Fruit fly (Drosophila melanogaster): ENCODE data around the gene CG32473.
A peak's percentile ranks its signal among the peaks of the same experiment; 100 is the strongest.

CG32473 gene

dm6 chr3R:13293148-13293756 is 9.2 kb upstream of the CG32473 start, which contains the start of gene wntD (continued):
- peak; percentile 77 for TF ChIP-seq cad (GFP tag; optimal IDR thresholded peaks at IDR 0.05)
- peak in 1 of 2 experiments; percentile 92 for TF ChIP-seq tll (GFP tag; optimal IDR thresholded peaks at IDR 0.05)
- TF ChIP-seq gt (GFP tag; IDR thresholded peaks at IDR 0.05): peak; percentile 37; the same call in 1 of the 2 replicates
- TF ChIP-seq B-H1 (GFP tag; IDR thresholded peaks at IDR 0.05): no peak
- TF ChIP-seq jigr1 (GFP tag; IDR thresholded peaks at IDR 0.05): 0 out of 3 replicates have a peak, but pooled peaks have one; percentile 31
- 0 out of 3 replicates have a peak, but pooled peaks have one; percentile 10 for TF ChIP-seq CG7357 (GFP tag; IDR thresholded peaks at IDR 0.05)
- TF ChIP-seq zen (tag; optimal IDR thresholded peaks at IDR 0.05): peak; percentile 42

dm6 chr3R:13294461-13294860 is 8.0 kb upstream of the CG32473 start, which contains the start of gene CG8773:
TSS of gene CG8773 (plus strand) at chr3R:13294748.
- TF ChIP-seq CG31441 (GFP tag; IDR thresholded peaks at IDR 0.05) (no peak), croc (GFP tag; conservative IDR thresholded peaks at IDR 0.05) (no peak), CG18599 (GFP tag; optimal IDR thresholded peaks at IDR 0.05) (peak; percentile 21), sug (tag; optimal IDR thresholded peaks at IDR 0.05) (peak; percentile 76), mirr (GFP tag; optimal IDR thresholded peaks at IDR 0.05) (peak; percentile 57), tll (GFP tag; optimal IDR thresholded peaks at IDR 0.05) (no peak), vnd (GFP tag; IDR thresholded peaks at IDR 0.05; ENCODE audit: partially characterized antibody) (0 out of 3 replicates have a peak, but pooled peaks have one; percentile 41), Hey (tag; optimal IDR thresholded peaks at IDR 0.05) (peak; percentile 51), CG10209 (GFP tag; optimal IDR thresholded peaks at IDR 0.05) (no peak), sd (tag; optimal IDR thresholded peaks at IDR 0.05) (peak; percentile 77), lab (GFP tag; optimal IDR thresholded peaks at IDR 0.05) (peak; percentile 8), grn (GFP tag; optimal IDR thresholded peaks at IDR 0.05) (peak; percentile 14), exex (tag; optimal IDR thresholded peaks at IDR 0.05) (peak; percentile 90), GATAe (GFP tag; conservative IDR thresholded peaks at IDR 0.05) (peak; percentile 44; the same call in 1 of the 2 replicates), CG34376 (GFP tag; optimal IDR thresholded peaks at IDR 0.05) (peak; percentile 66)

dm6 chr3R:13298114-13298818 is 4.2 kb upstream of the CG32473 start, which contains the start of gene CG8774:
TSS of gene CG8774 (plus strand) at chr3R:13298768.
- peak; percentile 55 for TF ChIP-seq sug (tag; optimal IDR thresholded peaks at IDR 0.05)
- peak; percentile 30 for TF ChIP-seq CG2678 (tag; optimal IDR thresholded peaks at IDR 0.05)
- TF ChIP-seq Ets65A (GFP tag): peak; percentile 57
- TF ChIP-seq exex (tag; optimal IDR thresholded peaks at IDR 0.05): peak; percentile 69
- TF ChIP-seq Sox100B (GFP tag; optimal IDR thresholded peaks at IDR 0.05): no peak
- no peak for TF ChIP-seq CG6813 (GFP tag; optimal IDR thresholded peaks at IDR 0.05)

- no peak for TF ChIP-seq tgo (GFP tag; IDR thresholded peaks at IDR 0.05)
- no peak for TF ChIP-seq Mes4 (GFP tag; optimal IDR thresholded peaks at IDR 0.05)
- no peak for TF ChIP-seq CG31388 (GFP tag; optimal IDR thresholded peaks at IDR 0.05)
- no peak for TF ChIP-seq Nf-YB (GFP tag; optimal IDR thresholded peaks at IDR 0.05)
- no peak for TF ChIP-seq Oaz (GFP tag; IDR thresholded peaks at IDR 0.05)
- no peak for TF ChIP-seq CG17359 (tag; optimal IDR thresholded peaks at IDR 0.05)
- no peak for TF ChIP-seq fd64A (GFP tag; optimal IDR thresholded peaks at IDR 0.05)
- no peak for TF ChIP-seq otp (GFP tag; IDR thresholded peaks at IDR 0.05)
- TF ChIP-seq phol (tag; optimal IDR thresholded peaks at IDR 0.05): no peak
- no peak for TF ChIP-seq chm (GFP tag; IDR thresholded peaks at IDR 0.05)
- TF ChIP-seq jigr1 (GFP tag; IDR thresholded peaks at IDR 0.05): no peak
- no peak for TF ChIP-seq vfl (GFP tag; optimal IDR thresholded peaks at IDR 0.05)
- TF ChIP-seq tx (GFP tag; optimal IDR thresholded peaks at IDR 0.05): no peak
- no peak for TF ChIP-seq CG10267 (tag; optimal IDR thresholded peaks at IDR 0.05)
- no peak for TF ChIP-seq CG11093 (GFP tag; IDR thresholded peaks at IDR 0.05)
- no peak for TF ChIP-seq Eip74EF (GFP tag; optimal IDR thresholded peaks at IDR 0.05)
- TF ChIP-seq CG7271 (tag; optimal IDR thresholded peaks at IDR 0.05): no peak
- no peak for TF ChIP-seq inv (GFP tag; IDR thresholded peaks at IDR 0.05; ENCODE audit: partially characterized antibody)
- no peak for TF ChIP-seq ara (GFP tag; IDR thresholded peaks at IDR 0.05)
These were observed 678 bp downstream of the CG32473 start, which contains the start of gene CG43208 for dm6 chr3R:13303126-13303525. TSS of gene CG43208 (plus strand) at chr3R:13303426.
